Worm (Caenorhabditis elegans) whole organism, L4 larva: Measurements from ENCODE around the gene F59G1.8.
A peak's percentile ranks its signal among the peaks of the same experiment; 100 is the strongest.

ENCODE experiments used
- F49E8.2 ChIP-seq: sonication (generic microtip); optimal IDR thresholded peaks from 2 replicates; lab custom pipeline; 2016; ENCODE audit warnings: missing compliant biosample characterization, mild to moderate bottlenecking, missing genetic modification characterization, borderline replicate concordance
- R02D3.7 ChIP-seq: fragments of 150-350 bp; sonication (generic microtip); optimal IDR thresholded peaks from 3 replicates; lab custom pipeline; 2014; ENCODE audit warnings: missing biosample characterization, missing genetic modification characterization
- T20F7.1 ChIP-seq: fragments of 200-800 bp; sonication (Bioruptor generic); optimal IDR thresholded peaks from 2 replicates; lab custom pipeline; 2018; ENCODE audit warnings: mild to moderate bottlenecking, missing genetic modification characterization, missing compliant biosample characterization
- ZK546.5 ChIP-seq, 2 experiments: sonication (generic microtip); optimal IDR thresholded peaks; 2 replicates each; lab custom pipeline; 2017; ENCODE audit warnings: missing biosample characterization in 2 of 2, missing genetic modification characterization in 2 of 2
- aha-1 ChIP-seq: fragments of 150-350 bp; peaks from one replicate; lab custom pipeline; 2014; ENCODE audit warnings: missing biosample characterization, missing genetic modification characterization
- aly-2 ChIP-seq: sonication (generic microtip); optimal IDR thresholded peaks from 2 replicates; lab custom pipeline; 2018; ENCODE audit warnings: missing biosample characterization, missing genetic modification characterization
- ces-1 ChIP-seq: fragments of 150-350 bp; sonication (generic microtip); optimal IDR thresholded peaks from 4 replicates; lab custom pipeline; 2014; ENCODE audit warnings: missing biosample characterization, missing genetic modification reagents, missing genetic modification characterization
- daf-16 ChIP-seq, 3 experiments: sonication (generic microtip); optimal IDR thresholded peaks; 2 replicates each; lab custom pipeline; 2016 to 2017; ENCODE audit warnings: missing genetic modification characterization in 3 of 3, missing genetic modification reagents in 3 of 3, mild to moderate bottlenecking in 2 of 3, missing compliant biosample characterization in 2 of 3, missing biosample characterization in 1 of 3, moderate library complexity in 1 of 3
- dmd-6 ChIP-seq: fragments of 200-800 bp; sonication (Bioruptor generic); IDR thresholded peaks from 2 replicates; pipeline ENCODE4 v1.3.6; 2022; ENCODE audit warnings: missing genetic modification reagents, missing genetic modification characterization, missing compliant biosample characterization
- dpl-1 ChIP-seq: fragments of 150-350 bp; optimal IDR thresholded peaks from 2 replicates; lab custom pipeline; 2014; ENCODE audit warnings: missing biosample characterization, missing genetic modification reagents, missing genetic modification characterization
- dve-1 ChIP-seq: sonication (generic microtip); optimal IDR thresholded peaks from 2 replicates; lab custom pipeline; 2017; ENCODE audit warnings: antibody characterized with exemption, mild to moderate bottlenecking, missing genetic modification characterization, missing compliant biosample characterization; ENCODE audit not compliant: insufficient read depth
- hif-1 ChIP-seq, 2 experiments: sonication (generic microtip); optimal IDR thresholded peaks; 2 replicates each; lab custom pipeline; 2016 to 2017; ENCODE audit warnings: missing compliant biosample characterization in 2 of 2, missing genetic modification characterization in 2 of 2, missing genetic modification reagents in 2 of 2, missing genotype in 2 of 2, mild to moderate bottlenecking in 1 of 2
- hlh-11 ChIP-seq: fragments of 200-800 bp; sonication (Bioruptor generic); optimal IDR thresholded peaks from 2 replicates; lab custom pipeline; 2018; ENCODE audit warnings: mild to moderate bottlenecking, missing genetic modification characterization, missing compliant biosample characterization
- hlh-30 ChIP-seq: sonication (generic microtip); optimal IDR thresholded peaks from 2 replicates; lab custom pipeline; 2017; ENCODE audit warnings: antibody characterized with exemption, mild to moderate bottlenecking, missing genetic modification characterization, missing compliant biosample characterization; ENCODE audit not compliant: insufficient read depth
- hmg-1.1 ChIP-seq: fragments of 200-800 bp; sonication (Bioruptor generic); IDR thresholded peaks from 2 replicates; pipeline ENCODE4 v1.3.6; 2022; ENCODE audit warnings: missing genetic modification reagents, missing genetic modification characterization, missing compliant biosample characterization
- lim-7 ChIP-seq: fragments of 200-800 bp; sonication (Bioruptor generic); IDR thresholded peaks from 2 replicates; pipeline ENCODE4 v1.3.6; 2022; ENCODE audit warnings: missing genetic modification characterization, missing compliant biosample characterization
- lin-38 ChIP-seq: fragments of 200-800 bp; sonication (Bioruptor generic); IDR thresholded peaks from 2 replicates; pipeline ENCODE4 v1.3.6; 2022; ENCODE audit warnings: missing genetic modification reagents, missing genetic modification characterization, missing compliant biosample characterization
- lsy-2 ChIP-seq, 2 experiments: fragments of 150-350 bp in 1 of 2; sonication (generic microtip) in 1 of 2; optimal IDR thresholded peaks; 2 replicates each; lab custom pipeline; 2014 to 2017; ENCODE audit warnings: missing biosample characterization in 2 of 2, missing genetic modification characterization in 2 of 2
- mep-1 ChIP-seq: fragments of 150-350 bp; sonication (generic microtip); optimal IDR thresholded peaks from 3 replicates; lab custom pipeline; 2014; ENCODE audit warnings: missing biosample characterization, missing genetic modification characterization
- mes-2 ChIP-seq: sonication (generic microtip); optimal IDR thresholded peaks from 2 replicates; lab custom pipeline; 2016; ENCODE audit warnings: missing genotype, mild to moderate bottlenecking, missing genetic modification characterization, missing compliant biosample characterization; ENCODE audit not compliant: poor library complexity, severe bottlenecking
- nhr-237 ChIP-seq: sonication (generic microtip); optimal IDR thresholded peaks from 2 replicates; lab custom pipeline; 2017; ENCODE audit warnings: missing biosample characterization, missing genetic modification characterization
- nhr-25 ChIP-seq: sonication (generic microtip); optimal IDR thresholded peaks from 2 replicates; lab custom pipeline; 2017; ENCODE audit warnings: missing genetic modification characterization, mild to moderate bottlenecking, missing compliant biosample characterization, antibody characterized with exemption, moderate library complexity, borderline replicate concordance; ENCODE audit not compliant: insufficient read depth
- nhr-28 ChIP-seq: fragments of 150-350 bp; optimal IDR thresholded peaks from 2 replicates; lab custom pipeline; 2014; ENCODE audit warnings: missing biosample characterization, missing genetic modification characterization
- nhr-6 ChIP-seq: fragments of 150-350 bp; optimal IDR thresholded peaks from 2 replicates; lab custom pipeline; 2014; ENCODE audit warnings: missing biosample characterization, missing genetic modification characterization
- pha-4 ChIP-seq, 2 experiments: fragments of 150-350 bp in 1 of 2; fragments of 200-800 bp in 1 of 2; sonication (Bioruptor generic) in 1 of 2; IDR thresholded peaks in 1 of 2; optimal IDR thresholded peaks in 1 of 2; 2 replicates each; pipeline versions ENCODE4 v1.3.6 to Lab custom; 2014 to 2022; ENCODE audit warnings: missing genetic modification characterization in 2 of 2, missing genetic modification reagents in 2 of 2, missing biosample characterization in 1 of 2, missing compliant biosample characterization in 1 of 2
- pqm-1 ChIP-seq: sonication (generic microtip); optimal IDR thresholded peaks from 2 replicates; lab custom pipeline; 2017; ENCODE audit warnings: missing biosample characterization, missing genetic modification characterization
- set-16 ChIP-seq: fragments of 200-800 bp; sonication (Bioruptor generic); IDR thresholded peaks from 2 replicates; pipeline ENCODE4 v1.3.6; 2022; ENCODE audit warnings: missing genetic modification reagents, missing genetic modification characterization, missing compliant biosample characterization
- tra-1 ChIP-seq: fragments of 200-800 bp; sonication (Bioruptor generic); IDR thresholded peaks from 2 replicates; pipeline ENCODE4 v1.3.6; 2022; ENCODE audit warnings: missing genetic modification reagents, missing genetic modification characterization, missing compliant biosample characterization
- unc-62 ChIP-seq, 3 experiments: fragments of 150-350 bp in 1 of 3; sonication (generic microtip); optimal IDR thresholded peaks in 2 of 3; peaks in 1 of 3; 1 replicate in 1 of 3; 2 replicates in 2 of 3; lab custom pipeline; 2014 to 2017; ENCODE audit warnings: missing biosample characterization in 3 of 3, missing genetic modification characterization in 3 of 3, missing genetic modification reagents in 3 of 3, missing genotype in 1 of 3
- vab-7 ChIP-seq: fragments of 200-800 bp; sonication (Bioruptor generic); IDR thresholded peaks from 2 replicates; pipeline ENCODE4 v1.3.6; 2022; ENCODE audit warnings: missing genetic modification reagents, missing genetic modification characterization, missing compliant biosample characterization
- ztf-11 ChIP-seq: fragments of 150-350 bp; optimal IDR thresholded peaks from 2 replicates; lab custom pipeline; 2014; ENCODE audit warnings: missing biosample characterization, missing genetic modification characterization

F59G1.8 gene

ce11 chrII:5902139-5902538, 4.2 kb upstream of the F59G1.8 start:
- peak; percentile 96 for TF ChIP-seq aha-1 (tag; lab: Kevin White, UChicago)
- TF ChIP-seq aly-2 (tag; lab: Kevin White, UChicago), result no peak
- no peak for TF ChIP-seq R02D3.7 (tag; lab: Kevin White, UChicago)
- TF ChIP-seq hif-1 (tag; optimal IDR thresholded peaks at IDR 0.05; lab: Kevin White, UChicago), result no peak

ce11 chrII:5904252-5904651, 2.1 kb upstream of the F59G1.8 start, which contains the start of gene tsp-18:
Gene tsp-18, plus strand, starts transcription at chrII:5904552.
- no peak for TF ChIP-seq ces-1 (GFP tag; lab: Kevin White, UChicago)
- peak; percentile 64 for TF ChIP-seq aha-1 (tag; lab: Kevin White, UChicago)
- no peak for TF ChIP-seq F49E8.2

ce11 chrII:5907482-5907881, 1.1 kb downstream of the F59G1.8 start, which contains the start of gene vps-35:
Gene vps-35, plus strand, starts transcription at chrII:5907816.
- TF ChIP-seq lsy-2 (tag; optimal IDR thresholded peaks at IDR 0.05; lab: Kevin White, UChicago), result peak in 1 of 2 experiments; percentile 52
- TF ChIP-seq dmd-6 (GFP tag; lab: Robert Waterston, UW), result peak; percentile 13; the same call in 1 of the 2 replicates
- peak in 1 of 2 experiments; percentile 52 for TF ChIP-seq unc-62 (GFP tag; optimal IDR thresholded peaks at IDR 0.05 in 1 of 2; lab: Kevin White, UChicago)
- TF ChIP-seq unc-62 (tag; optimal IDR thresholded peaks at IDR 0.05; lab: Kevin White, UChicago), result no peak
- TF ChIP-seq hlh-30 (tag; lab: Kevin White, UChicago), result peak; percentile 44
- no peak for TF ChIP-seq set-16 (GFP tag; lab: Robert Waterston, UW)
- 0 out of 2 replicates have a peak, but pooled peaks have one; percentile 35 for TF ChIP-seq hmg-1.1 (GFP tag; lab: Robert Waterston, UW)
- peak; percentile 64 for TF ChIP-seq T20F7.1 (GFP tag; lab: Kevin White, UChicago)
- TF ChIP-seq vab-7 (GFP tag; lab: Robert Waterston, UW), result no peak
- TF ChIP-seq pha-4 (GFP tag; IDR thresholded peaks at IDR 0.05; lab: Robert Waterston, UW), result no peak
- TF ChIP-seq pha-4 (tag; optimal IDR thresholded peaks at IDR 0.05; lab: Kevin White, UChicago), result peak; percentile 22
- peak; percentile 90 for TF ChIP-seq lin-38 (GFP tag; lab: Robert Waterston, UW)
- no peak for TF ChIP-seq ZK546.5 (tag; optimal IDR thresholded peaks at IDR 0.05; lab: Kevin White, UChicago)
- TF ChIP-seq mes-2, result peak; percentile 46
- TF ChIP-seq mep-1 (tag; lab: Kevin White, UChicago), result peak; percentile 45
- TF ChIP-seq nhr-28 (tag; lab: Kevin White, UChicago), result peak; percentile 76
- TF ChIP-seq nhr-6 (tag; lab: Kevin White, UChicago), result peak; percentile 56
- peak; percentile 30 for TF ChIP-seq dve-1 (tag; lab: Kevin White, UChicago)
- peak; percentile 10 for TF ChIP-seq hlh-11 (tag; lab: Kevin White, UChicago)
- TF ChIP-seq pqm-1 (tag; lab: Kevin White, UChicago), result peak; percentile 58
- no peak for TF ChIP-seq ztf-11
- TF ChIP-seq dpl-1, result peak; percentile 19

- TF ChIP-seq lim-7 (GFP tag; lab: Robert Waterston, UW) (no peak), nhr-25 (tag; lab: Kevin White, UChicago) (no peak), tra-1 (GFP tag; lab: Robert Waterston, UW) (no peak), daf-16 (GFP tag; optimal IDR thresholded peaks at IDR 0.05; lab: Kevin White, UChicago) (no peak), daf-16 (tag; optimal IDR thresholded peaks at IDR 0.05; lab: Kevin White, UChicago) (peak; percentile 84), pha-4 (GFP tag; IDR thresholded peaks at IDR 0.05; lab: Robert Waterston, UW) (no peak), pha-4 (tag; optimal IDR thresholded peaks at IDR 0.05; lab: Kevin White, UChicago) (peak; percentile 17), nhr-28 (tag; lab: Kevin White, UChicago) (peak; percentile 80), nhr-237 (no peak), lin-38 (GFP tag; lab: Robert Waterston, UW) (peak; percentile 30; the same call in 1 of the 2 replicates), lsy-2 (tag; optimal IDR thresholded peaks at IDR 0.05; lab: Kevin White, UChicago) (peak in 1 of 2 experiments; percentile 12)
Measured at ce11 chrII:5911274-5911673, 4.9 kb downstream of the F59G1.8 start, which contains the start of gene cgt-3. Gene cgt-3, plus strand, starts transcription at chrII:5911324.
